Fruit fly (Drosophila melanogaster): ENCODE results near the gene Mcm10.

dm6 chr2L:21206193-21206592 is 26.5 kb downstream of the Mcm10 start, which contains the start of gene clumsy:
- TF ChIP-seq CG8478 (optimal IDR thresholded peaks at IDR 0.05) (no peak), CTCF (optimal IDR thresholded peaks at IDR 0.05) (no peak)

Data from S2 (cell line).